Fruit fly (Drosophila melanogaster): ENCODE measurements around the gene Trhn.

Gene Trhn

dm6 chr3L:1149230-1149629 lies 43.7 kb downstream of the Trhn start:
- TF ChIP-seq EcR (GFP tag; optimal IDR thresholded peaks at IDR 0.05) (no peak), CG4496 (GFP tag; IDR thresholded peaks at IDR 0.05) (0 out of 3 replicates have a peak, but pooled peaks have one; percentile 12), CG14655 (GFP tag; optimal IDR thresholded peaks at IDR 0.05) (peak; percentile 27), Pif1B (GFP tag; optimal IDR thresholded peaks at IDR 0.05) (no peak), fd96Ca (GFP tag; IDR thresholded peaks at IDR 0.05) (peak; percentile 38; the same call in 1 of the 3 replicates)

dm6 chr3L:1146492-1146891 lies 46.5 kb downstream of the Trhn start:
- TF ChIP-seq Snoo (tag; optimal IDR thresholded peaks at IDR 0.05) (no peak), CG8159 (tag; optimal IDR thresholded peaks at IDR 0.05) (no peak), gl (tag; optimal IDR thresholded peaks at IDR 0.05) (no peak), CG4496 (GFP tag; IDR thresholded peaks at IDR 0.05) (no peak), Pif1B (GFP tag; optimal IDR thresholded peaks at IDR 0.05) (no peak), Pif1A (GFP tag; optimal IDR thresholded peaks at IDR 0.05) (no peak), EcR (GFP tag; optimal IDR thresholded peaks at IDR 0.05) (no peak), rn (GFP tag; IDR thresholded peaks at IDR 0.05) (no peak), CG9948 (tag; optimal IDR thresholded peaks at IDR 0.05) (no peak), CG8301 (tag; optimal IDR thresholded peaks at IDR 0.05) (no peak), CG15710 (tag; optimal IDR thresholded peaks at IDR 0.05) (no peak), CG10348 (GFP tag; IDR thresholded peaks at IDR 0.05) (no peak), CG32121 (GFP tag; IDR thresholded peaks at IDR 0.05) (no peak), D1 (tag; optimal IDR thresholded peaks at IDR 0.05) (no peak), fd96Ca (GFP tag; IDR thresholded peaks at IDR 0.05) (no peak), CG12605 (GFP tag; IDR thresholded peaks at IDR 0.05) (no peak)

- TF ChIP-seq Pif1A (GFP tag; optimal IDR thresholded peaks at IDR 0.05) (no peak), D1 (tag; optimal IDR thresholded peaks at IDR 0.05) (no peak), gl (tag; optimal IDR thresholded peaks at IDR 0.05) (no peak), Snoo (tag; optimal IDR thresholded peaks at IDR 0.05) (no peak), CG13204 (GFP tag; optimal IDR thresholded peaks at IDR 0.05) (no peak), CG8301 (tag; optimal IDR thresholded peaks at IDR 0.05) (no peak), CG15710 (tag; optimal IDR thresholded peaks at IDR 0.05) (no peak), CG34367 (tag; optimal IDR thresholded peaks at IDR 0.05) (no peak), fd96Ca (GFP tag; IDR thresholded peaks at IDR 0.05) (no peak), CG17806 (tag; optimal IDR thresholded peaks at IDR 0.05) (no peak), EcR (GFP tag; optimal IDR thresholded peaks at IDR 0.05) (no peak), Pif1B (GFP tag; optimal IDR thresholded peaks at IDR 0.05) (no peak), CG10348 (GFP tag; IDR thresholded peaks at IDR 0.05) (no peak), CG14655 (GFP tag; optimal IDR thresholded peaks at IDR 0.05) (no peak), CG9948 (tag; optimal IDR thresholded peaks at IDR 0.05) (no peak)
These were observed 52.4 kb downstream of the Trhn start for dm6 chr3L:1140539-1140938.
